Worm (Caenorhabditis elegans) whole organism, midembryonic: Measurements from ENCODE around the gene ethe-1.

ENCODE experiments used
- T22C8.4 ChIP-seq: fragments of 200-800 bp; sonication (Bioruptor generic); IDR thresholded peaks from 2 replicates; pipeline ENCODE4 v1.3.6; 2022; ENCODE audit warnings: missing genetic modification characterization, missing compliant biosample characterization
- cog-1 ChIP-seq: sonication (generic microtip); optimal IDR thresholded peaks from 2 replicates; lab custom pipeline; 2016; ENCODE audit warnings: missing genetic modification characterization, missing compliant biosample characterization
- flt-1 ChIP-seq: fragments of 200-800 bp; sonication (Bioruptor generic); IDR thresholded peaks from 2 replicates; pipeline ENCODE4 v1.3.6; 2022; ENCODE audit warnings: missing genetic modification characterization, missing compliant biosample characterization
- klf-2 ChIP-seq: fragments of 200-800 bp; sonication (Bioruptor generic); conservative IDR thresholded peaks from 2 replicates; pipeline ENCODE4 v1.3.6; 2022; ENCODE audit warnings: missing genetic modification reagents, missing genetic modification characterization, missing compliant biosample characterization
- med-1 ChIP-seq: sonication (generic microtip); optimal IDR thresholded peaks from 2 replicates; lab custom pipeline; 2017; ENCODE audit warnings: missing genetic modification characterization, mild to moderate bottlenecking, missing compliant biosample characterization, antibody characterized with exemption, missing genetic modification reagents; ENCODE audit not compliant: insufficient read depth
- ref-1 ChIP-seq: fragments of 200-800 bp; sonication (Bioruptor generic); conservative IDR thresholded peaks from 2 replicates; pipeline ENCODE4 v1.3.6; 2022; ENCODE audit warnings: missing genetic modification reagents, missing genetic modification characterization, missing compliant biosample characterization
- tab-1 ChIP-seq: fragments of 200-800 bp; sonication (Bioruptor generic); IDR thresholded peaks from 2 replicates; pipeline ENCODE4 v1.3.6; 2022; ENCODE audit warnings: missing genetic modification characterization, missing compliant biosample characterization
- ztf-23 ChIP-seq: fragments of 200-800 bp; sonication (Bioruptor generic); IDR thresholded peaks from 2 replicates; pipeline ENCODE4 v1.3.6; 2022; ENCODE audit warnings: missing genetic modification reagents, missing genetic modification characterization, missing compliant biosample characterization
- ztf-29 ChIP-seq: fragments of 200-800 bp; sonication (Bioruptor generic); IDR thresholded peaks from 2 replicates; pipeline ENCODE4 v1.3.6; 2022; ENCODE audit warnings: missing genetic modification reagents, missing genetic modification characterization, missing compliant biosample characterization

Gene ethe-1

ce11 chrIV:9508612-9509011 lies at the start of gene ethe-1:
TSS of gene ethe-1 (minus strand) at chrIV:9508761.
- no peak for TF ChIP-seq ztf-29 (GFP tag; lab: Robert Waterston, UW)
- TF ChIP-seq tab-1 (GFP tag; lab: Robert Waterston, UW): no peak
- no peak for TF ChIP-seq T22C8.4 (GFP tag; lab: Robert Waterston, UW)
- TF ChIP-seq cog-1 (tag; lab: Kevin White, UChicago): no peak
- no peak for TF ChIP-seq ref-1
- TF ChIP-seq ztf-23 (GFP tag; lab: Robert Waterston, UW): no peak
- TF ChIP-seq med-1 (GFP tag; lab: Kevin White, UChicago): no peak
- no peak for TF ChIP-seq klf-2 (GFP tag; lab: Robert Waterston, UW)
- TF ChIP-seq flt-1 (GFP tag; lab: Robert Waterston, UW): no peak

- TF ChIP-seq ztf-29 (GFP tag; lab: Robert Waterston, UW): no peak
- TF ChIP-seq klf-2 (GFP tag; lab: Robert Waterston, UW): no peak
- no peak for TF ChIP-seq T22C8.4 (GFP tag; lab: Robert Waterston, UW)
Measured at ce11 chrIV:9545986-9546385, 37.4 kb upstream of the ethe-1 start, which contains the start of gene T05A1.5. TSS of gene T05A1.5 (plus strand) at chrIV:9546286.

ce11 chrIV:9540342-9540856 lies 31.8 kb upstream of the ethe-1 start, which contains the start of gene fbl-1:
TSS of gene fbl-1 (plus strand) at chrIV:9540806.
- no peak for TF ChIP-seq med-1 (GFP tag; lab: Kevin White, UChicago)

- no peak for TF ChIP-seq ztf-29 (GFP tag; lab: Robert Waterston, UW)
- TF ChIP-seq ref-1: no peak
- TF ChIP-seq ztf-23 (GFP tag; lab: Robert Waterston, UW): no peak
- TF ChIP-seq tab-1 (GFP tag; lab: Robert Waterston, UW): no peak
- TF ChIP-seq T22C8.4 (GFP tag; lab: Robert Waterston, UW): no peak
- TF ChIP-seq med-1 (GFP tag; lab: Kevin White, UChicago): no peak
- no peak for TF ChIP-seq flt-1 (GFP tag; lab: Robert Waterston, UW)
- TF ChIP-seq klf-2 (GFP tag; lab: Robert Waterston, UW): no peak
- no peak for TF ChIP-seq cog-1 (tag; lab: Kevin White, UChicago)
Measured at ce11 chrIV:9538214-9538613, 29.7 kb upstream of the ethe-1 start.

- TF ChIP-seq tab-1 (GFP tag; lab: Robert Waterston, UW) (no peak), med-1 (GFP tag; lab: Kevin White, UChicago) (no peak), flt-1 (GFP tag; lab: Robert Waterston, UW) (no peak)
Measured at ce11 chrIV:9537500-9537899, 28.9 kb upstream of the ethe-1 start.

DNA sequence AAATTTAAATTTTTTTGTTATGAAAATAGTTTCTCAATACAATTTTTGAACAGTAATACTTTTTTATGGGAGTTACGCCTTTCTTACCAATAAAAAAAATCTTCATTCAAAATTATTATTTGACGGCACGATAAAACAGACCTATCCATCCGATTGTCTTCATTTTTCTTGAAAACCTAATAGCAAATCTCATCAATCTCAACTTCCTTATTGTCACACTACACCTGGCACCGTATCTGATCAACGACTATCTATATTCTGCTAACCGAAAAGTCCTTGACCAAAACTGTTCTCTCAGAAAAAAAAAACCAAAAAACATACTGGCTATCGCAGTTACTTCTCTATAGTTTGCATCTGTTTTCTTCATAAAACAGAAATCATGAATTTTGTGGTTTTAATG lies 27.6 kb upstream of the ethe-1 start:
- no peak for TF ChIP-seq cog-1 (tag; lab: Kevin White, UChicago)
- TF ChIP-seq T22C8.4 (GFP tag; lab: Robert Waterston, UW): no peak
- no peak for TF ChIP-seq ztf-29 (GFP tag; lab: Robert Waterston, UW)
- no peak for TF ChIP-seq klf-2 (GFP tag; lab: Robert Waterston, UW)
- no peak for TF ChIP-seq med-1 (GFP tag; lab: Kevin White, UChicago)
- TF ChIP-seq ref-1: no peak
- TF ChIP-seq ztf-23 (GFP tag; lab: Robert Waterston, UW): no peak
- TF ChIP-seq tab-1 (GFP tag; lab: Robert Waterston, UW): no peak
- no peak for TF ChIP-seq flt-1 (GFP tag; lab: Robert Waterston, UW)

DNA sequence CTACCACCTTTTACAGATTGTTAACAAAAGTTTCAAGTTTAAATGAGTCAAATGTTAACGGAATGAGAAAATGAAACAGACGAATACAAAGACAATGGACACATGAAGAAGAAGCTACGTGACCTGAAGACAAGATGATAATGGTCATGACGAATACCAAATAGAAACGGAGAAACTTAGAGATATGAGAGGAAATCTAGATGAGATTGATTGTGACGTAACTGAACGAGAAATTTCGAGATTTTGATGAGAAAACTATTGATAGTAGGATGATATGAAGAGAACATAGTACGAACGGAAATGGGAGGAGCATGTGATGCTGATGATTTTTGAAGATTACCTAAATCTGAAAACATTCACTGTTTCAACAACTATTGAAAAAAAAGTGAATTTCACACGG lies 26.5 kb upstream of the ethe-1 start:
- no peak for TF ChIP-seq ref-1
- TF ChIP-seq ztf-23 (GFP tag; lab: Robert Waterston, UW): no peak
- no peak for TF ChIP-seq T22C8.4 (GFP tag; lab: Robert Waterston, UW)
- TF ChIP-seq klf-2 (GFP tag; lab: Robert Waterston, UW): no peak
- no peak for TF ChIP-seq cog-1 (tag; lab: Kevin White, UChicago)
- no peak for TF ChIP-seq tab-1 (GFP tag; lab: Robert Waterston, UW)
- TF ChIP-seq flt-1 (GFP tag; lab: Robert Waterston, UW): no peak
- TF ChIP-seq med-1 (GFP tag; lab: Kevin White, UChicago): no peak
- TF ChIP-seq ztf-29 (GFP tag; lab: Robert Waterston, UW): no peak

DNA sequence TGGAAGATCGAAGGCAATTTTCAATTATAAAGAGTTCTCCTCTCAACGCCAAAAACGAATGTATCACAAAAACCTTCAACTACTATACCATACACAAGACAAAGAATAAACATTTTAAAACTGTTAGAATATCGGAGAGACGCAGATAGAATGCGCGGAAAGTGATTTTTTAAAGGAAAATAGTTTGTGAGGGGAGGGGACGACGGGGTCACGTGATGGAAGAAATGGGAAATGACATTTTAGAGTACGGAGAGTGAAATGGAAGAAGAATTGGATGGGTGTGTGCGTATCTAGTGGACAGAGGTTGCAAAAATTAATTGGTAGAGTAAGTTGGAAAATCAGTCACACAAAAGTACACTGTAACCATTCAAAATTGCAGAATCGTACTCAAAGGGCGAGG lies 25.8 kb upstream of the ethe-1 start:
- TF ChIP-seq ztf-23 (GFP tag; lab: Robert Waterston, UW) (no peak), ztf-29 (GFP tag; lab: Robert Waterston, UW) (no peak)

ce11 chrIV:9533071-9533470 lies 24.5 kb upstream of the ethe-1 start, which contains the start of gene F56H11.2:
TSS of gene F56H11.2 (minus strand) at chrIV:9533171.
- TF ChIP-seq ztf-29 (GFP tag; lab: Robert Waterston, UW): no peak
- TF ChIP-seq T22C8.4 (GFP tag; lab: Robert Waterston, UW): no peak
- no peak for TF ChIP-seq klf-2 (GFP tag; lab: Robert Waterston, UW)
- TF ChIP-seq ref-1: no peak
- TF ChIP-seq cog-1 (tag; lab: Kevin White, UChicago): no peak
- no peak for TF ChIP-seq ztf-23 (GFP tag; lab: Robert Waterston, UW)
- TF ChIP-seq tab-1 (GFP tag; lab: Robert Waterston, UW): no peak
- no peak for TF ChIP-seq flt-1 (GFP tag; lab: Robert Waterston, UW)
- TF ChIP-seq med-1 (GFP tag; lab: Kevin White, UChicago): no peak

DNA sequence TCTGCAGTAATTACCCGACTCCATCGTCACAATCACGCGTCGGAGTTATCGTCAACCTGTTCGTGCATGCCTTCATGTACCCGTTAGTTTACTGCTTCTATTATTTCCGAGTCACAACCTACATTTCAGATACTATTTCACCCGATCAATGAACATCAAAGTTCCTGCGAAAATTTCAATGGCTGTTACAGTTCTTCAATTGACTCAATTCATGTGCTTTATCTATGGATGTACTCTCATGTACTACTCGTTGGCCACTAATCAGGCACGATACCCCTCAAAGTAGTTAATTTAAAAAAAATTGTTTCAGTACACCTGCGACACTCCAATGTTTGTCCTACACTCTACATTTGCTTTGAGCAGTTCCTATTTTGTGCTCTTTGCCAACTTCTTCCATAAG lies 22.2 kb upstream of the ethe-1 start:
- TF ChIP-seq T22C8.4 (GFP tag; lab: Robert Waterston, UW): no peak
- no peak for TF ChIP-seq tab-1 (GFP tag; lab: Robert Waterston, UW)
- TF ChIP-seq ztf-23 (GFP tag; lab: Robert Waterston, UW): no peak
- no peak for TF ChIP-seq med-1 (GFP tag; lab: Kevin White, UChicago)
